Worm (Caenorhabditis elegans) whole organism, L4 larva: ENCODE measurements around the gene ets-5.

Experiments
- F10B5.3 ChIP-seq: sonication (generic microtip); optimal IDR thresholded peaks from 2 replicates; lab custom pipeline; 2016; ENCODE audit warnings: mild to moderate bottlenecking, missing genetic modification characterization, missing compliant biosample characterization
- Y105C5A.15 ChIP-seq: fragments of 200-800 bp; sonication (Bioruptor generic); IDR thresholded peaks from 2 replicates; pipeline ENCODE4 v1.3.6; 2022; ENCODE audit warnings: missing genetic modification characterization, missing compliant biosample characterization
- Y48G9A.11 ChIP-seq: fragments of 200-800 bp; sonication (Bioruptor generic); IDR thresholded peaks from 2 replicates; pipeline ENCODE4 v1.3.6; 2022; ENCODE audit warnings: missing genetic modification reagents, missing genetic modification characterization, missing compliant biosample characterization
- Y75B8A.6 ChIP-seq: fragments of 200-800 bp; sonication (Bioruptor generic); IDR thresholded peaks from 2 replicates; pipeline ENCODE4 v1.3.6; 2022; ENCODE audit warnings: missing genetic modification reagents, missing genetic modification characterization, missing compliant biosample characterization
- ZK546.5 ChIP-seq, 2 experiments: sonication (generic microtip); optimal IDR thresholded peaks; 2 replicates each; lab custom pipeline; 2017; ENCODE audit warnings: missing biosample characterization in 2 of 2, missing genetic modification characterization in 2 of 2
- aha-1 ChIP-seq: fragments of 150-350 bp; peaks from one replicate; lab custom pipeline; 2014; ENCODE audit warnings: missing biosample characterization, missing genetic modification characterization
- ceh-28 ChIP-seq: fragments of 150-350 bp; optimal IDR thresholded peaks from 2 replicates; lab custom pipeline; 2014; ENCODE audit warnings: missing biosample characterization, missing genetic modification reagents, missing genetic modification characterization
- ceh-82 ChIP-seq: sonication (generic microtip); optimal IDR thresholded peaks from 2 replicates; lab custom pipeline; 2017; ENCODE audit warnings: missing biosample characterization, missing genetic modification characterization
- ces-1 ChIP-seq: fragments of 150-350 bp; sonication (generic microtip); optimal IDR thresholded peaks from 4 replicates; lab custom pipeline; 2014; ENCODE audit warnings: missing biosample characterization, missing genetic modification reagents, missing genetic modification characterization
- cey-2 ChIP-seq: sonication (generic microtip); optimal IDR thresholded peaks from 3 replicates; lab custom pipeline; 2017; ENCODE audit warnings: missing genetic modification characterization, mild to moderate bottlenecking, missing compliant biosample characterization, antibody characterized with exemption, borderline replicate concordance; ENCODE audit not compliant: insufficient read depth
- daf-16 ChIP-seq, 3 experiments: sonication (generic microtip); optimal IDR thresholded peaks; 2 replicates each; lab custom pipeline; 2016 to 2017; ENCODE audit warnings: missing genetic modification characterization in 3 of 3, missing genetic modification reagents in 3 of 3, mild to moderate bottlenecking in 2 of 3, missing compliant biosample characterization in 2 of 3, missing biosample characterization in 1 of 3, moderate library complexity in 1 of 3
- daf-19 ChIP-seq: fragments of 200-800 bp; sonication (Bioruptor generic); conservative IDR thresholded peaks from 2 replicates; pipeline ENCODE4 v1.3.6; 2022; ENCODE audit warnings: missing genetic modification characterization, missing compliant biosample characterization
- daf-8 ChIP-seq: fragments of 200-800 bp; sonication (Bioruptor generic); IDR thresholded peaks from 2 replicates; pipeline ENCODE4 v1.3.6; 2022; ENCODE audit warnings: missing genetic modification characterization, missing compliant biosample characterization
- dmd-6 ChIP-seq: fragments of 200-800 bp; sonication (Bioruptor generic); IDR thresholded peaks from 2 replicates; pipeline ENCODE4 v1.3.6; 2022; ENCODE audit warnings: missing genetic modification reagents, missing genetic modification characterization, missing compliant biosample characterization
- dmd-9 ChIP-seq: fragments of 200-800 bp; sonication (Bioruptor generic); IDR thresholded peaks from 2 replicates; pipeline ENCODE4 v1.3.6; 2022; ENCODE audit warnings: missing genetic modification reagents, missing genetic modification characterization, missing compliant biosample characterization
- dve-1 ChIP-seq: sonication (generic microtip); optimal IDR thresholded peaks from 2 replicates; lab custom pipeline; 2017; ENCODE audit warnings: antibody characterized with exemption, mild to moderate bottlenecking, missing genetic modification characterization, missing compliant biosample characterization; ENCODE audit not compliant: insufficient read depth
- fkh-10 ChIP-seq: fragments of 150-350 bp; optimal IDR thresholded peaks from 2 replicates; lab custom pipeline; 2014; ENCODE audit warnings: missing biosample characterization, missing genetic modification reagents, missing genetic modification characterization
- fos-1 ChIP-seq: fragments of 150-350 bp; optimal IDR thresholded peaks from 2 replicates; lab custom pipeline; 2014; ENCODE audit warnings: missing biosample characterization, missing genetic modification characterization
- hif-1 ChIP-seq, 2 experiments: sonication (generic microtip); optimal IDR thresholded peaks; 2 replicates each; lab custom pipeline; 2016 to 2017; ENCODE audit warnings: missing compliant biosample characterization in 2 of 2, missing genetic modification characterization in 2 of 2, missing genetic modification reagents in 2 of 2, missing genotype in 2 of 2, mild to moderate bottlenecking in 1 of 2
- hlh-11 ChIP-seq: fragments of 200-800 bp; sonication (Bioruptor generic); optimal IDR thresholded peaks from 2 replicates; lab custom pipeline; 2018; ENCODE audit warnings: mild to moderate bottlenecking, missing genetic modification characterization, missing compliant biosample characterization
- hlh-30 ChIP-seq: sonication (generic microtip); optimal IDR thresholded peaks from 2 replicates; lab custom pipeline; 2017; ENCODE audit warnings: antibody characterized with exemption, mild to moderate bottlenecking, missing genetic modification characterization, missing compliant biosample characterization; ENCODE audit not compliant: insufficient read depth
- jun-1 ChIP-seq: fragments of 150-350 bp; optimal IDR thresholded peaks from 2 replicates; lab custom pipeline; 2014; ENCODE audit warnings: missing biosample characterization, missing genetic modification reagents, missing genetic modification characterization
- lin-1 ChIP-seq: fragments of 200-800 bp; sonication (Bioruptor generic); IDR thresholded peaks from 2 replicates; pipeline ENCODE4 v1.3.6; 2022; ENCODE audit warnings: missing genetic modification reagents, missing genetic modification characterization, missing compliant biosample characterization
- lsy-2 ChIP-seq, 2 experiments: fragments of 150-350 bp in 1 of 2; sonication (generic microtip) in 1 of 2; optimal IDR thresholded peaks; 2 replicates each; lab custom pipeline; 2014 to 2017; ENCODE audit warnings: missing biosample characterization in 2 of 2, missing genetic modification characterization in 2 of 2
- madf-5 ChIP-seq, 2 experiments: fragments of 200-800 bp; sonication (Bioruptor generic); IDR thresholded peaks; 2 replicates each; pipeline ENCODE4 v1.3.6; 2022; ENCODE audit warnings: missing compliant biosample characterization in 2 of 2, missing genetic modification characterization in 2 of 2
- madf-9 ChIP-seq: fragments of 200-800 bp; sonication (Bioruptor generic); conservative IDR thresholded peaks from 2 replicates; pipeline ENCODE4 v1.3.6; 2022; ENCODE audit warnings: missing genetic modification reagents, missing genetic modification characterization, missing compliant biosample characterization
- mep-1 ChIP-seq: fragments of 150-350 bp; sonication (generic microtip); optimal IDR thresholded peaks from 3 replicates; lab custom pipeline; 2014; ENCODE audit warnings: missing biosample characterization, missing genetic modification characterization
- mes-2 ChIP-seq: sonication (generic microtip); optimal IDR thresholded peaks from 2 replicates; lab custom pipeline; 2016; ENCODE audit warnings: missing genotype, mild to moderate bottlenecking, missing genetic modification characterization, missing compliant biosample characterization; ENCODE audit not compliant: poor library complexity, severe bottlenecking
- nhr-11 ChIP-seq: fragments of 150-350 bp; optimal IDR thresholded peaks from 2 replicates; lab custom pipeline; 2014; ENCODE audit warnings: missing biosample characterization, missing genetic modification characterization
- nhr-237 ChIP-seq: sonication (generic microtip); optimal IDR thresholded peaks from 2 replicates; lab custom pipeline; 2017; ENCODE audit warnings: missing biosample characterization, missing genetic modification characterization
- nhr-28 ChIP-seq: fragments of 150-350 bp; optimal IDR thresholded peaks from 2 replicates; lab custom pipeline; 2014; ENCODE audit warnings: missing biosample characterization, missing genetic modification characterization
- nhr-41 ChIP-seq: fragments of 200-800 bp; sonication (Bioruptor generic); IDR thresholded peaks from 2 replicates; pipeline ENCODE4 v1.3.6; 2022; ENCODE audit warnings: missing genetic modification reagents, missing genetic modification characterization, missing compliant biosample characterization
- nhr-6 ChIP-seq: fragments of 150-350 bp; optimal IDR thresholded peaks from 2 replicates; lab custom pipeline; 2014; ENCODE audit warnings: missing biosample characterization, missing genetic modification characterization
- rbr-2 ChIP-seq: sonication (generic microtip); optimal IDR thresholded peaks from 2 replicates; lab custom pipeline; 2016; ENCODE audit warnings: missing genotype, missing genetic modification characterization, missing compliant biosample characterization
- spr-3 ChIP-seq: fragments of 200-800 bp; sonication (Bioruptor generic); optimal IDR thresholded peaks from 2 replicates; lab custom pipeline; 2018; ENCODE audit warnings: mild to moderate bottlenecking, missing genetic modification characterization, missing compliant biosample characterization
- unc-39 ChIP-seq: sonication (generic microtip); optimal IDR thresholded peaks from 2 replicates; lab custom pipeline; 2017; ENCODE audit warnings: missing biosample characterization, missing genetic modification characterization
- unc-62 ChIP-seq, 3 experiments: fragments of 150-350 bp in 1 of 3; sonication (generic microtip); optimal IDR thresholded peaks in 2 of 3; peaks in 1 of 3; 1 replicate in 1 of 3; 2 replicates in 2 of 3; lab custom pipeline; 2014 to 2017; ENCODE audit warnings: missing biosample characterization in 3 of 3, missing genetic modification characterization in 3 of 3, missing genetic modification reagents in 3 of 3, missing genotype in 1 of 3
- vab-7 ChIP-seq: fragments of 200-800 bp; sonication (Bioruptor generic); IDR thresholded peaks from 2 replicates; pipeline ENCODE4 v1.3.6; 2022; ENCODE audit warnings: missing genetic modification reagents, missing genetic modification characterization, missing compliant biosample characterization
- zfp-3 ChIP-seq: fragments of 200-800 bp; sonication (Bioruptor generic); conservative IDR thresholded peaks from 2 replicates; pipeline ENCODE4 v1.3.6; 2022; ENCODE audit warnings: missing genetic modification reagents, missing genetic modification characterization, missing compliant biosample characterization
- zip-2 ChIP-seq: fragments of 150-350 bp; optimal IDR thresholded peaks from 2 replicates; lab custom pipeline; 2014; ENCODE audit warnings: missing biosample characterization, missing genetic modification characterization

ets-5 gene

DNA sequence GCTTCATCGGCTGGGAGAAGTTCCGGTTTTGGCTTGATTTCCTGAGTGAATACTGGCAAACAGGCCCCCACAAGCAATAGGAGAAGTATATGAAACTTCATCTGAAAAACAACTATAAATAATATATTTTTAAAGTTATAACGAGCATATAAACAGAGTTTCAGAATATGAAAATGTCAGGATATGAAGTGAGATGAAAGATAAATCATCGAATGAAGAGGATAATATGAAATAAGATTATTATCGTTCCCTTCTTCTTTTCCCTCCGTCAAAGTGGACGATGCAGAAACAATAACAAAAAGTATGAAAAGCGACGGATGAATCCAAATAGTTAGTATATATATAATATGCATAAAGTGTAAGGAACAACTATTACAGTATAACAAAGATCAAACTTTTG, 12.6 kb upstream of the ets-5 start, which contains the start of gene acn-1:
acn-1 (minus strand) TSS at position 101 of the 400 bp plus-strand sequence.
- TF ChIP-seq unc-62 (GFP tag; optimal IDR thresholded peaks at IDR 0.05 in 1 of 2; lab: Kevin White, UChicago) (peak in 1 of 2 experiments; percentile 37), unc-62 (tag; optimal IDR thresholded peaks at IDR 0.05; lab: Kevin White, UChicago) (no peak), zfp-3 (no peak)
- TF ChIP-seq, all 104 proteins: peak for 1

- TF ChIP-seq dmd-6 (GFP tag; lab: Robert Waterston, UW) (peak; percentile 50), dve-1 (tag; lab: Kevin White, UChicago) (no peak), madf-9 (GFP tag; lab: Robert Waterston, UW) (no peak)
Observed at ce11 chrX:5093997-5094396, 9.7 kb upstream of the ets-5 start.

- no peak for TF ChIP-seq ces-1
- 0 out of 2 replicates have a peak, but pooled peaks have one; percentile 7 for TF ChIP-seq dmd-6 (GFP tag; lab: Robert Waterston, UW)
- TF ChIP-seq aha-1, result peak; percentile 95
- TF ChIP-seq fkh-10 (GFP tag; lab: Kevin White, UChicago), result no peak
- no peak for TF ChIP-seq zip-2 (tag; lab: Kevin White, UChicago)
- peak; percentile 1 for TF ChIP-seq hlh-11 (tag; lab: Kevin White, UChicago)
- TF ChIP-seq dve-1 (tag; lab: Kevin White, UChicago), result peak; percentile 18
Observed at ce11 chrX:5087366-5087891, 3.1 kb upstream of the ets-5 start, which contains the start of gene pnk-4. Gene pnk-4 (plus strand): TSS chrX:5087841.

DNA sequence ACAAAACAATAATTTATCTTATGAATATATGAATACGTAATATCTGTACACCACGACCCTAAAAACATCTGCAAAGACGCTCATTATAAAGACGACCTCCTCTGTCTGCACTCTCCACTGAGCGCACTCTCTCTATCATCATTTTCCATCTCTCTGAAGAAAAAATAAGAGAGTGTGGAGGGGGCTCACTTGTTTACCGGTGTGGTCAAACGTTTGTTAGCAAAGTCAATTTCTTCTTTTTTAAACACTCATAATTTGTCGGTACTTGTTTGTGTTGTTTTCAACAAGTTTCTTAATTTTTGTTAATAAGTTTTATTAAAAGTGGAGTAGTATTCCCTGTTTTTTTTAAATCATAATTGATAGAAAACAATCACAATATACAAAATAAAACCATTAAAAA, 1.9 kb upstream of the ets-5 start:
- TF ChIP-seq hlh-30 (peak; percentile 12), unc-62 (GFP tag; optimal IDR thresholded peaks at IDR 0.05 in 1 of 2; lab: Kevin White, UChicago) (peak in 1 of 2 experiments; percentile 35), unc-62 (tag; optimal IDR thresholded peaks at IDR 0.05; lab: Kevin White, UChicago) (no peak), daf-19 (no peak), mep-1 (peak; percentile 24), cey-2 (no peak), lsy-2 (tag; optimal IDR thresholded peaks at IDR 0.05; lab: Kevin White, UChicago) (peak in 1 of 2 experiments; percentile 27), daf-16 (GFP tag; optimal IDR thresholded peaks at IDR 0.05; lab: Kevin White, UChicago) (peak in 1 of 2 experiments; percentile 23), daf-16 (tag; optimal IDR thresholded peaks at IDR 0.05; lab: Kevin White, UChicago) (peak; percentile 94), dve-1 (tag; lab: Kevin White, UChicago) (peak; percentile 28)

- peak; percentile 23 to 80 for TF ChIP-seq lsy-2 (tag; optimal IDR thresholded peaks at IDR 0.05; lab: Kevin White, UChicago)
- peak; percentile 64 for TF ChIP-seq nhr-6
- TF ChIP-seq mep-1, result peak; percentile 94
- TF ChIP-seq Y48G9A.11, result peak; percentile 84
- TF ChIP-seq cey-2, result no peak
- TF ChIP-seq nhr-11 (tag; lab: Kevin White, UChicago), result peak; percentile 59
- peak; percentile 10 to 76 for TF ChIP-seq hif-1 (tag; optimal IDR thresholded peaks at IDR 0.05; lab: Kevin White, UChicago)
- peak; percentile 64; the same call in 1 of the 2 replicates for TF ChIP-seq nhr-41 (GFP tag; lab: Robert Waterston, UW)
- peak; percentile 89; the same call in 1 of the 2 replicates for TF ChIP-seq Y75B8A.6 (GFP tag; lab: Robert Waterston, UW)
- peak; percentile 92 for TF ChIP-seq mes-2
- peak; percentile 93 for TF ChIP-seq rbr-2 (tag; lab: Kevin White, UChicago)
- no peak for TF ChIP-seq fos-1 (tag; lab: Kevin White, UChicago)
- TF ChIP-seq jun-1 (tag; lab: Kevin White, UChicago), result peak; percentile 3
- no peak for TF ChIP-seq ceh-28 (tag; lab: Kevin White, UChicago)
- TF ChIP-seq daf-8 (GFP tag; lab: Robert Waterston, UW), result no peak
- peak; percentile 74 for TF ChIP-seq zip-2 (tag; lab: Kevin White, UChicago)
- peak; percentile 90 to 92 for TF ChIP-seq madf-5 (GFP tag; IDR thresholded peaks at IDR 0.05; lab: Robert Waterston, UW)
- TF ChIP-seq ceh-82 (tag; lab: Kevin White, UChicago), result no peak
- TF ChIP-seq vab-7 (GFP tag; lab: Robert Waterston, UW), result peak; percentile 95
- no peak for TF ChIP-seq unc-39 (tag; lab: Kevin White, UChicago)
- TF ChIP-seq nhr-237 (tag; lab: Kevin White, UChicago), result no peak
- TF ChIP-seq ZK546.5 (tag; optimal IDR thresholded peaks at IDR 0.05; lab: Kevin White, UChicago), result no peak
- TF ChIP-seq F10B5.3 (tag; lab: Kevin White, UChicago), result peak; percentile 63
- TF ChIP-seq lin-1, result peak; percentile 88
- peak; percentile 86; the same call in 1 of the 2 replicates for TF ChIP-seq Y105C5A.15 (GFP tag; lab: Robert Waterston, UW)
- TF ChIP-seq spr-3 (GFP tag; lab: Kevin White, UChicago), result peak; percentile 72
- TF ChIP-seq dmd-9, result peak; percentile 76; the same call in 1 of the 2 replicates
- peak; percentile 74 for TF ChIP-seq nhr-28 (tag; lab: Kevin White, UChicago)
Observed at ce11 chrX:5085465-5085864, 1.1 kb upstream of the ets-5 start.
